Fruit fly (Drosophila melanogaster) whole organism, embryonic: ENCODE results near the gene CG12081.

Experiments used
- Asciz ChIP-seq: fragments of 200-800 bp; sonication (Bioruptor generic); optimal IDR thresholded peaks from 2 replicates; lab custom pipeline; 2017; ENCODE audit warnings: missing biosample characterization, mild to moderate bottlenecking, missing genetic modification characterization, missing genetic modification reagents
- Atf-2 ChIP-seq: fragments of 200-800 bp; sonication (Bioruptor generic); optimal IDR thresholded peaks from 2 replicates; lab custom pipeline; 2016; ENCODE audit warnings: missing biosample characterization, missing genetic modification characterization
- Atf3 ChIP-seq: fragments of 200-800 bp; sonication (Bioruptor generic); optimal IDR thresholded peaks from 3 replicates; lab custom pipeline; 2016; ENCODE audit warnings: missing biosample characterization, missing genetic modification characterization
- Bteb2 ChIP-seq: fragments of 200-800 bp; sonication (Bioruptor generic); optimal IDR thresholded peaks from 2 replicates; lab custom pipeline; 2016; ENCODE audit warnings: missing biosample characterization, missing genetic modification characterization
- C15 ChIP-seq: fragments of 200-800 bp; sonication (Bioruptor generic); IDR thresholded peaks from 3 replicates; pipeline ENCODE4 v1.3.6; 2022; ENCODE audit warnings: missing biosample characterization, missing genetic modification characterization
- CG11093 ChIP-seq: fragments of 200-800 bp; sonication (Bioruptor generic); IDR thresholded peaks from 3 replicates; pipeline ENCODE4 v1.3.6; 2022; ENCODE audit warnings: missing biosample characterization, missing genetic modification characterization
- CG11696 ChIP-seq: fragments of 200-800 bp; sonication (Bioruptor generic); IDR thresholded peaks from 2 replicates; pipeline ENCODE4 v1.3.6; 2022; ENCODE audit warnings: missing biosample characterization, missing genetic modification characterization
- CG11723 ChIP-seq: fragments of 200-800 bp; sonication (Bioruptor generic); optimal IDR thresholded peaks from 2 replicates; lab custom pipeline; 2017; ENCODE audit warnings: missing biosample characterization, mild to moderate bottlenecking, missing genetic modification characterization
- CG12299 ChIP-seq: fragments of 200-800 bp; sonication (Bioruptor generic); optimal IDR thresholded peaks from 2 replicates; lab custom pipeline; 2018; ENCODE audit warnings: missing biosample characterization, mild to moderate bottlenecking, missing genetic modification characterization
- CG13624 ChIP-seq: fragments of 200-800 bp; sonication (Bioruptor generic); optimal IDR thresholded peaks from 2 replicates; lab custom pipeline; 2016; ENCODE audit warnings: missing biosample characterization, missing genetic modification characterization
- CG16779 ChIP-seq: fragments of 200-800 bp; sonication (Bioruptor generic); IDR thresholded peaks from 2 replicates; pipeline ENCODE4 v1.3.6; 2022; ENCODE audit warnings: missing biosample characterization, missing genetic modification characterization
- CG16813 ChIP-seq: fragments of 200-800 bp; sonication (Bioruptor generic); IDR thresholded peaks from 3 replicates; pipeline ENCODE4 v1.3.6; 2022; ENCODE audit warnings: missing biosample characterization, missing genetic modification characterization; ENCODE audit not compliant: partially characterized antibody
- CG17328 ChIP-seq: fragments of 200-800 bp; sonication (Bioruptor generic); IDR thresholded peaks from 2 replicates; pipeline ENCODE4 v1.3.6; 2022; ENCODE audit warnings: missing biosample characterization, missing genetic modification characterization
- CG17359 ChIP-seq: fragments of 200-800 bp; sonication (Bioruptor generic); optimal IDR thresholded peaks from 3 replicates; lab custom pipeline; 2018; ENCODE audit warnings: missing biosample characterization, mild to moderate bottlenecking, missing genetic modification characterization, moderate library complexity
- CG17361 ChIP-seq: fragments of 200-800 bp; sonication (Bioruptor generic); IDR thresholded peaks from 3 replicates; pipeline ENCODE4 v1.3.6; 2022; ENCODE audit warnings: missing biosample characterization, missing genetic modification characterization
- CG2116 ChIP-seq: fragments of 200-800 bp; sonication (Bioruptor generic); optimal IDR thresholded peaks from 3 replicates; lab custom pipeline; 2018; ENCODE audit warnings: missing biosample characterization, mild to moderate bottlenecking, missing genetic modification characterization
- CG4617 ChIP-seq: fragments of 200-800 bp; sonication (Bioruptor generic); optimal IDR thresholded peaks from 3 replicates; lab custom pipeline; 2016; ENCODE audit warnings: missing biosample characterization, missing genetic modification characterization, borderline replicate concordance
- CG6272 ChIP-seq: fragments of 200-800 bp; sonication (Bioruptor generic); IDR thresholded peaks from 2 replicates; pipeline ENCODE4 v1.3.6; 2022; ENCODE audit warnings: missing biosample characterization, missing genetic modification characterization
- CG6765 ChIP-seq: fragments of 200-800 bp; sonication (Bioruptor generic); optimal IDR thresholded peaks from 3 replicates; lab custom pipeline; 2017; ENCODE audit warnings: missing biosample characterization, mild to moderate bottlenecking, missing genetic modification characterization
- CG7271 ChIP-seq: fragments of 200-800 bp; sonication (Bioruptor generic); optimal IDR thresholded peaks from 2 replicates; lab custom pipeline; 2018; ENCODE audit warnings: missing biosample characterization, mild to moderate bottlenecking, missing genetic modification characterization, moderate library complexity
- CG7372 ChIP-seq: fragments of 200-800 bp; sonication (Bioruptor generic); IDR thresholded peaks from 2 replicates; pipeline ENCODE4 v1.3.6; 2022; ENCODE audit warnings: missing biosample characterization, missing genetic modification characterization
- CG8388 ChIP-seq: fragments of 200-800 bp; sonication (Bioruptor generic); optimal IDR thresholded peaks from 2 replicates; lab custom pipeline; 2019; ENCODE audit warnings: missing biosample characterization, mild to moderate bottlenecking, missing genetic modification characterization, moderate library complexity
- CG9876 ChIP-seq: fragments of 200-800 bp; sonication (Bioruptor generic); optimal IDR thresholded peaks from 2 replicates; lab custom pipeline; 2016; ENCODE audit warnings: missing biosample characterization, missing genetic modification characterization
- Gug ChIP-seq: fragments of 200-800 bp; sonication (Bioruptor generic); IDR thresholded peaks from 4 replicates; pipeline ENCODE4 v1.3.6; 2022; ENCODE audit warnings: missing biosample characterization, missing genetic modification characterization
- H15 ChIP-seq: fragments of 200-800 bp; sonication (Bioruptor generic); IDR thresholded peaks from 3 replicates; pipeline ENCODE4 v1.3.6; 2022; ENCODE audit warnings: missing biosample characterization, missing genetic modification characterization
- HLHmδ ChIP-seq: fragments of 200-800 bp; sonication (Bioruptor generic); optimal IDR thresholded peaks from 2 replicates; lab custom pipeline; 2018; ENCODE audit warnings: missing biosample characterization, mild to moderate bottlenecking, missing genetic modification characterization, moderate library complexity
- Hey ChIP-seq: fragments of 200-800 bp; sonication (Bioruptor generic); optimal IDR thresholded peaks from 3 replicates; lab custom pipeline; 2018; ENCODE audit warnings: missing biosample characterization, mild to moderate bottlenecking, missing genetic modification characterization
- Spps ChIP-seq: fragments of 200-800 bp; sonication (Bioruptor generic); optimal IDR thresholded peaks from 2 replicates; lab custom pipeline; 2018; ENCODE audit warnings: missing biosample characterization, mild to moderate bottlenecking, missing genetic modification characterization
- TFAM ChIP-seq: fragments of 200-800 bp; sonication (Bioruptor generic); optimal IDR thresholded peaks from 2 replicates; lab custom pipeline; 2017; ENCODE audit warnings: missing biosample characterization, missing genetic modification characterization, inconsistent platforms
- al ChIP-seq: fragments of 200-800 bp; sonication (Bioruptor generic); IDR thresholded peaks from 2 replicates; pipeline ENCODE4 v1.3.6; 2022; ENCODE audit warnings: missing biosample characterization, missing genetic modification characterization
- ase ChIP-seq: fragments of 200-800 bp; sonication (Bioruptor generic); IDR thresholded peaks from 3 replicates; pipeline ENCODE4 v1.3.6; 2022; ENCODE audit warnings: missing biosample characterization, missing genetic modification characterization
- bcd ChIP-seq: fragments of 200-800 bp; sonication (Bioruptor generic); optimal IDR thresholded peaks from 2 replicates; lab custom pipeline; 2017; ENCODE audit warnings: missing biosample characterization, mild to moderate bottlenecking, missing genetic modification characterization
- cg ChIP-seq: fragments of 200-800 bp; sonication (Bioruptor generic); optimal IDR thresholded peaks from 3 replicates; lab custom pipeline; 2019; ENCODE audit warnings: missing biosample characterization, mild to moderate bottlenecking, missing genetic modification characterization, moderate library complexity
- dan ChIP-seq: fragments of 200-800 bp; sonication (Bioruptor generic); IDR thresholded peaks from 2 replicates; pipeline ENCODE4 v1.3.6; 2022; ENCODE audit warnings: missing biosample characterization, missing genetic modification characterization
- dmrt11E ChIP-seq: fragments of 200-800 bp; sonication (Bioruptor generic); optimal IDR thresholded peaks from 3 replicates; lab custom pipeline; 2018; ENCODE audit warnings: missing biosample characterization, mild to moderate bottlenecking, missing genetic modification characterization, moderate library complexity
- ewg ChIP-seq: fragments of 200-800 bp; sonication (Bioruptor generic); optimal IDR thresholded peaks from 3 replicates; lab custom pipeline; 2017; ENCODE audit warnings: mild to moderate bottlenecking, missing biosample characterization, missing genetic modification reagents, missing genetic modification characterization
- gfzf ChIP-seq: fragments of 200-800 bp; sonication (Bioruptor generic); optimal IDR thresholded peaks from 2 replicates; lab custom pipeline; 2016; ENCODE audit warnings: missing biosample characterization, mild to moderate bottlenecking, missing genetic modification characterization, moderate library complexity
- gt ChIP-seq: fragments of 200-800 bp; sonication (Bioruptor generic); IDR thresholded peaks from 2 replicates; pipeline ENCODE4 v1.3.6; 2022; ENCODE audit warnings: missing biosample characterization, missing genetic modification characterization
- jigr1 ChIP-seq: fragments of 200-800 bp; sonication (Bioruptor generic); IDR thresholded peaks from 3 replicates; pipeline ENCODE4 v1.3.6; 2022; ENCODE audit warnings: missing biosample characterization, missing genetic modification characterization
- lola ChIP-seq, 3 experiments: fragments of >200 bp in 2 of 3; fragments of 200-800 bp in 1 of 3; sonication (Bioruptor generic) in 1 of 3; optimal IDR thresholded peaks; 2 replicates each; lab custom pipeline; 2017 to 2019; ENCODE audit warnings: missing biosample characterization in 3 of 3, missing genetic modification characterization in 3 of 3, mild to moderate bottlenecking in 1 of 3, moderate library complexity in 1 of 3
- luna ChIP-seq: fragments of 200-800 bp; sonication (Bioruptor generic); optimal IDR thresholded peaks from 2 replicates; lab custom pipeline; 2016; ENCODE audit warnings: missing biosample characterization, missing genetic modification characterization
- maf-S ChIP-seq: fragments of 200-800 bp; sonication (Bioruptor generic); optimal IDR thresholded peaks from 2 replicates; lab custom pipeline; 2016; ENCODE audit warnings: missing biosample characterization, missing genetic modification characterization
- mam ChIP-seq: fragments of 200-800 bp; sonication (Bioruptor generic); optimal IDR thresholded peaks from 3 replicates; lab custom pipeline; 2016; ENCODE audit warnings: missing biosample characterization, missing genetic modification characterization
- nau ChIP-seq: fragments of 200-800 bp; sonication (Bioruptor generic); optimal IDR thresholded peaks from 3 replicates; lab custom pipeline; 2017; ENCODE audit warnings: missing biosample characterization, mild to moderate bottlenecking, missing genetic modification characterization, missing genetic modification reagents
- odd ChIP-seq: fragments of 200-800 bp; sonication (Bioruptor generic); optimal IDR thresholded peaks from 2 replicates; lab custom pipeline; 2017; ENCODE audit warnings: missing biosample characterization, mild to moderate bottlenecking, missing genetic modification characterization
- pb ChIP-seq: fragments of 200-800 bp; sonication (Bioruptor generic); optimal IDR thresholded peaks from 3 replicates; lab custom pipeline; 2016; ENCODE audit warnings: missing biosample characterization, missing genetic modification characterization
- sqz ChIP-seq: fragments of 200-800 bp; sonication (Bioruptor generic); optimal IDR thresholded peaks from 3 replicates; lab custom pipeline; 2018; ENCODE audit warnings: missing biosample characterization, mild to moderate bottlenecking, missing genetic modification characterization
- toy ChIP-seq: fragments of 200-800 bp; sonication (Bioruptor generic); IDR thresholded peaks from 2 replicates; pipeline ENCODE4 v1.3.6; 2022; ENCODE audit warnings: missing biosample characterization, missing genetic modification characterization
- trem ChIP-seq: fragments of 200-800 bp; optimal IDR thresholded peaks from 3 replicates; lab custom pipeline; 2019; ENCODE audit warnings: missing biosample characterization, mild to moderate bottlenecking, missing genetic modification characterization, moderate library complexity
- ttk ChIP-seq: fragments of 200-800 bp; sonication (Bioruptor generic); IDR thresholded peaks from 2 replicates; pipeline ENCODE4 v2.1.2; 2022; ENCODE audit warnings: missing biosample characterization, missing genetic modification characterization
- zen2 ChIP-seq: fragments of 200-800 bp; sonication (Bioruptor generic); IDR thresholded peaks from 3 replicates; pipeline ENCODE4 v1.3.6; 2022; ENCODE audit warnings: missing biosample characterization, missing genetic modification characterization; ENCODE audit not compliant: partially characterized antibody
- zfh2 ChIP-seq: fragments of 200-800 bp; sonication (Bioruptor generic); optimal IDR thresholded peaks from 2 replicates; lab custom pipeline; 2016; ENCODE audit warnings: missing biosample characterization, missing genetic modification characterization

Gene CG12081

dm6 chrX:8601165-8601564, 12.6 kb downstream of the CG12081 start (continued):
- TF ChIP-seq cg: no peak
- TF ChIP-seq CG11093 (GFP tag; lab: Robert Waterston, UW): 0 out of 3 replicates have a peak, but pooled peaks have one; percentile 21
- TF ChIP-seq CG11696: no peak
- peak; percentile 6 for TF ChIP-seq Atf-2 (GFP tag; lab: Kevin White, UChicago)
- TF ChIP-seq mam (GFP tag; lab: Kevin White, UChicago): peak; percentile 10
- no peak for TF ChIP-seq zen2 (GFP tag; lab: Robert Waterston, UW)
- TF ChIP-seq CG6765 (GFP tag; lab: Kevin White, UChicago): no peak
- no peak for TF ChIP-seq CG13624 (GFP tag; lab: Kevin White, UChicago)
- no peak for TF ChIP-seq gt (GFP tag; lab: Robert Waterston, UW)
- no peak for TF ChIP-seq odd
- peak; percentile 58; the same call in 3 of the 4 replicates for TF ChIP-seq Gug
- no peak for TF ChIP-seq Bteb2 (GFP tag; lab: Kevin White, UChicago)
- TF ChIP-seq CG16779 (GFP tag; lab: Robert Waterston, UW): no peak
- TF ChIP-seq CG11723: no peak
- TF ChIP-seq nau (GFP tag; lab: Kevin White, UChicago): no peak
- TF ChIP-seq CG7271: no peak
- no peak for TF ChIP-seq toy (GFP tag; lab: Robert Waterston, UW)
- peak in 1 of 3 experiments; percentile 23 for TF ChIP-seq lola (GFP tag; optimal IDR thresholded peaks at IDR 0.05; lab: Kevin White, UChicago)
- TF ChIP-seq Hey (tag; lab: Kevin White, UChicago): no peak
- no peak for TF ChIP-seq dan (GFP tag; lab: Robert Waterston, UW)
- TF ChIP-seq TFAM: no peak
- TF ChIP-seq CG2116 (GFP tag; lab: Kevin White, UChicago): no peak
- TF ChIP-seq bcd (GFP tag; lab: Kevin White, UChicago): no peak
- peak; percentile 19 for TF ChIP-seq ewg
- TF ChIP-seq dmrt11E (tag; lab: Kevin White, UChicago): peak; percentile 35
- TF ChIP-seq ase (GFP tag; lab: Robert Waterston, UW): no peak
- TF ChIP-seq C15 (GFP tag; lab: Robert Waterston, UW): no peak
- no peak for TF ChIP-seq luna (GFP tag; lab: Kevin White, UChicago)
- TF ChIP-seq CG16813: no peak
- peak; percentile 64 for TF ChIP-seq CG17328 (GFP tag; lab: Robert Waterston, UW)
- TF ChIP-seq CG17359 (tag; lab: Kevin White, UChicago): peak; percentile 37
- no peak for TF ChIP-seq CG12299 (tag; lab: Kevin White, UChicago)
- no peak for TF ChIP-seq CG6272 (GFP tag; lab: Robert Waterston, UW)
- TF ChIP-seq gfzf (GFP tag; lab: Kevin White, UChicago): no peak
- TF ChIP-seq maf-S (GFP tag; lab: Kevin White, UChicago): no peak
- no peak for TF ChIP-seq sqz (GFP tag; lab: Kevin White, UChicago)
- no peak for TF ChIP-seq Asciz (GFP tag; lab: Kevin White, UChicago)
- TF ChIP-seq al (GFP tag; lab: Robert Waterston, UW): no peak
- no peak for TF ChIP-seq Atf3 (GFP tag; lab: Kevin White, UChicago)
- TF ChIP-seq zfh2: peak; percentile 31
- peak; percentile 34 for TF ChIP-seq CG8388
- TF ChIP-seq CG4617 (GFP tag; lab: Kevin White, UChicago): no peak
- TF ChIP-seq CG9876 (GFP tag; lab: Kevin White, UChicago): no peak
- TF ChIP-seq jigr1 (GFP tag; lab: Robert Waterston, UW): no peak
- TF ChIP-seq ttk (GFP tag; lab: Robert Waterston, UW): no peak
- TF ChIP-seq CG7372 (GFP tag; lab: Robert Waterston, UW): peak; percentile 32; the same call in 1 of the 2 replicates
- TF ChIP-seq HLHmδ (GFP tag; lab: Kevin White, UChicago): no peak
- no peak for TF ChIP-seq Spps (tag; lab: Kevin White, UChicago)
- TF ChIP-seq pb (GFP tag; lab: Kevin White, UChicago): no peak
- TF ChIP-seq CG17361 (GFP tag; lab: Robert Waterston, UW): no peak
- TF ChIP-seq trem: peak; percentile 21
- 0 out of 3 replicates have a peak, but pooled peaks have one; percentile 41 for TF ChIP-seq H15 (GFP tag; lab: Robert Waterston, UW)
